Worm (Caenorhabditis elegans) whole organism, L4 larva: Measurements from ENCODE around the gene rsf-1.

Experiments used
- F37D6.2 ChIP-seq: sonication (generic microtip); optimal IDR thresholded peaks from 2 replicates; lab custom pipeline; 2016; ENCODE audit warnings: mild to moderate bottlenecking, missing genetic modification characterization, missing compliant biosample characterization
- Y105C5A.15 ChIP-seq: fragments of 200-800 bp; sonication (Bioruptor generic); IDR thresholded peaks from 2 replicates; pipeline ENCODE4 v1.3.6; 2022; ENCODE audit warnings: missing genetic modification characterization, missing compliant biosample characterization
- Y5F2A.4 ChIP-seq: fragments of 200-800 bp; sonication (Bioruptor generic); optimal IDR thresholded peaks from 2 replicates; lab custom pipeline; 2018; ENCODE audit warnings: mild to moderate bottlenecking, missing genetic modification characterization, missing compliant biosample characterization
- aha-1 ChIP-seq: fragments of 150-350 bp; peaks from one replicate; lab custom pipeline; 2014; ENCODE audit warnings: missing biosample characterization, missing genetic modification characterization
- ama-1 ChIP-seq: fragments of 150-350 bp; optimal IDR thresholded peaks from 2 replicates; lab custom pipeline; 2014; ENCODE audit warnings: inconsistent platforms, mixed read lengths
- ceh-32 ChIP-seq: sonication (generic microtip); optimal IDR thresholded peaks from 2 replicates; lab custom pipeline; 2016; ENCODE audit warnings: mild to moderate bottlenecking, missing genetic modification characterization, missing compliant biosample characterization; ENCODE audit not compliant: poor library complexity
- ceh-44 ChIP-seq: fragments of 200-800 bp; sonication (Bioruptor generic); IDR thresholded peaks from 2 replicates; pipeline ENCODE4 v1.3.6; 2022; ENCODE audit warnings: missing genetic modification reagents, missing genetic modification characterization, missing compliant biosample characterization
- cey-2 ChIP-seq: sonication (generic microtip); optimal IDR thresholded peaks from 3 replicates; lab custom pipeline; 2017; ENCODE audit warnings: missing genetic modification characterization, mild to moderate bottlenecking, missing compliant biosample characterization, antibody characterized with exemption, borderline replicate concordance; ENCODE audit not compliant: insufficient read depth
- ctbp-1 ChIP-seq: fragments of 200-800 bp; sonication (Bioruptor generic); IDR thresholded peaks from 2 replicates; pipeline ENCODE4 v1.3.6; 2022; ENCODE audit warnings: missing genetic modification reagents, missing genetic modification characterization, missing compliant biosample characterization
- daf-12 ChIP-seq: fragments of 150-350 bp; optimal IDR thresholded peaks from 2 replicates; lab custom pipeline; 2014; ENCODE audit warnings: missing biosample characterization, missing genetic modification reagents, missing genetic modification characterization
- daf-16 ChIP-seq, 3 experiments: sonication (generic microtip); optimal IDR thresholded peaks; 2 replicates each; lab custom pipeline; 2016 to 2017; ENCODE audit warnings: missing genetic modification characterization in 3 of 3, missing genetic modification reagents in 3 of 3, mild to moderate bottlenecking in 2 of 3, missing compliant biosample characterization in 2 of 3, missing biosample characterization in 1 of 3, moderate library complexity in 1 of 3
- daf-19 ChIP-seq: fragments of 200-800 bp; sonication (Bioruptor generic); conservative IDR thresholded peaks from 2 replicates; pipeline ENCODE4 v1.3.6; 2022; ENCODE audit warnings: missing genetic modification characterization, missing compliant biosample characterization
- dmd-6 ChIP-seq: fragments of 200-800 bp; sonication (Bioruptor generic); IDR thresholded peaks from 2 replicates; pipeline ENCODE4 v1.3.6; 2022; ENCODE audit warnings: missing genetic modification reagents, missing genetic modification characterization, missing compliant biosample characterization
- dmd-9 ChIP-seq: fragments of 200-800 bp; sonication (Bioruptor generic); IDR thresholded peaks from 2 replicates; pipeline ENCODE4 v1.3.6; 2022; ENCODE audit warnings: missing genetic modification reagents, missing genetic modification characterization, missing compliant biosample characterization
- dpl-1 ChIP-seq: fragments of 150-350 bp; optimal IDR thresholded peaks from 2 replicates; lab custom pipeline; 2014; ENCODE audit warnings: missing biosample characterization, missing genetic modification reagents, missing genetic modification characterization
- egl-27 ChIP-seq: sonication (generic microtip); optimal IDR thresholded peaks from 3 replicates; lab custom pipeline; 2017; ENCODE audit warnings: missing biosample characterization, missing genetic modification reagents, missing genetic modification characterization
- fos-1 ChIP-seq: fragments of 150-350 bp; optimal IDR thresholded peaks from 2 replicates; lab custom pipeline; 2014; ENCODE audit warnings: missing biosample characterization, missing genetic modification characterization
- gei-8 ChIP-seq: fragments of 200-800 bp; sonication (Bioruptor generic); optimal IDR thresholded peaks from 2 replicates; lab custom pipeline; 2018; ENCODE audit warnings: mild to moderate bottlenecking, missing genetic modification characterization, missing compliant biosample characterization
- hif-1 ChIP-seq, 2 experiments: sonication (generic microtip); optimal IDR thresholded peaks; 2 replicates each; lab custom pipeline; 2016 to 2017; ENCODE audit warnings: missing compliant biosample characterization in 2 of 2, missing genetic modification characterization in 2 of 2, missing genetic modification reagents in 2 of 2, missing genotype in 2 of 2, mild to moderate bottlenecking in 1 of 2
- mes-2 ChIP-seq: sonication (generic microtip); optimal IDR thresholded peaks from 2 replicates; lab custom pipeline; 2016; ENCODE audit warnings: missing genotype, mild to moderate bottlenecking, missing genetic modification characterization, missing compliant biosample characterization; ENCODE audit not compliant: poor library complexity, severe bottlenecking
- nhr-237 ChIP-seq: sonication (generic microtip); optimal IDR thresholded peaks from 2 replicates; lab custom pipeline; 2017; ENCODE audit warnings: missing biosample characterization, missing genetic modification characterization
- nhr-25 ChIP-seq: sonication (generic microtip); optimal IDR thresholded peaks from 2 replicates; lab custom pipeline; 2017; ENCODE audit warnings: missing genetic modification characterization, mild to moderate bottlenecking, missing compliant biosample characterization, antibody characterized with exemption, moderate library complexity, borderline replicate concordance; ENCODE audit not compliant: insufficient read depth
- nhr-28 ChIP-seq: fragments of 150-350 bp; optimal IDR thresholded peaks from 2 replicates; lab custom pipeline; 2014; ENCODE audit warnings: missing biosample characterization, missing genetic modification characterization
- nhr-48 ChIP-seq: sonication (generic microtip); optimal IDR thresholded peaks from 2 replicates; lab custom pipeline; 2016; ENCODE audit warnings: mild to moderate bottlenecking, missing genetic modification characterization, missing compliant biosample characterization
- php-3 ChIP-seq: fragments of 200-800 bp; sonication (Bioruptor generic); IDR thresholded peaks from 2 replicates; pipeline ENCODE4 v1.3.6; 2022; ENCODE audit warnings: missing genetic modification reagents, missing genetic modification characterization, missing compliant biosample characterization
- pqm-1 ChIP-seq: sonication (generic microtip); optimal IDR thresholded peaks from 2 replicates; lab custom pipeline; 2017; ENCODE audit warnings: missing biosample characterization, missing genetic modification characterization
- spr-1 ChIP-seq: sonication (generic microtip); optimal IDR thresholded peaks from 2 replicates; lab custom pipeline; 2016; ENCODE audit warnings: mild to moderate bottlenecking, missing genetic modification characterization, missing compliant biosample characterization
- unc-39 ChIP-seq: sonication (generic microtip); optimal IDR thresholded peaks from 2 replicates; lab custom pipeline; 2017; ENCODE audit warnings: missing biosample characterization, missing genetic modification characterization
- unc-62 ChIP-seq, 3 experiments: fragments of 150-350 bp in 1 of 3; sonication (generic microtip); optimal IDR thresholded peaks in 2 of 3; peaks in 1 of 3; 1 replicate in 1 of 3; 2 replicates in 2 of 3; lab custom pipeline; 2014 to 2017; ENCODE audit warnings: missing biosample characterization in 3 of 3, missing genetic modification characterization in 3 of 3, missing genetic modification reagents in 3 of 3, missing genotype in 1 of 3
- zag-1 ChIP-seq: fragments of 150-350 bp; optimal IDR thresholded peaks from 2 replicates; lab custom pipeline; 2014; ENCODE audit warnings: missing biosample characterization, missing genetic modification characterization
- zfp-2 ChIP-seq: sonication (generic microtip); optimal IDR thresholded peaks from 2 replicates; lab custom pipeline; 2016; ENCODE audit warnings: mild to moderate bottlenecking, missing genetic modification characterization, missing compliant biosample characterization

Gene rsf-1

DNA sequence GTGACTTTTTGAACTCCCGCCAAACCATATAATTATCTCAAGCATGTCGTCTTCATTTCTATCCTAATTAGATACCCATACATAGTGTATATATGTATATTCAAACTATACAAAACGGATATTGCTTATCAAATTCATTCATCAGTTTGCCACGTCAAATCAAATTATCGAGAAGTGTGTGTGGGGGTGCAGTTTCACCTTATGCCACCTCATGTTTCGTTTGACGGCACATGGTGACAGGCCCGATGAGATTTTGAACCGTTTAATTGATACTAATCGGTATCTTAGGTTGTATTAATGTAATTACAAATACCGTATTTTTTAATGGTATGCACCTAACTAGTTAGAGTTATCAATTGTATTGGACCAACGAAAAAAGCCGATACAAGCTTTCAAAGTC lies 21.5 kb upstream of the rsf-1 start:
- TF ChIP-seq php-3 (GFP tag; lab: Robert Waterston, UW): no peak

DNA sequence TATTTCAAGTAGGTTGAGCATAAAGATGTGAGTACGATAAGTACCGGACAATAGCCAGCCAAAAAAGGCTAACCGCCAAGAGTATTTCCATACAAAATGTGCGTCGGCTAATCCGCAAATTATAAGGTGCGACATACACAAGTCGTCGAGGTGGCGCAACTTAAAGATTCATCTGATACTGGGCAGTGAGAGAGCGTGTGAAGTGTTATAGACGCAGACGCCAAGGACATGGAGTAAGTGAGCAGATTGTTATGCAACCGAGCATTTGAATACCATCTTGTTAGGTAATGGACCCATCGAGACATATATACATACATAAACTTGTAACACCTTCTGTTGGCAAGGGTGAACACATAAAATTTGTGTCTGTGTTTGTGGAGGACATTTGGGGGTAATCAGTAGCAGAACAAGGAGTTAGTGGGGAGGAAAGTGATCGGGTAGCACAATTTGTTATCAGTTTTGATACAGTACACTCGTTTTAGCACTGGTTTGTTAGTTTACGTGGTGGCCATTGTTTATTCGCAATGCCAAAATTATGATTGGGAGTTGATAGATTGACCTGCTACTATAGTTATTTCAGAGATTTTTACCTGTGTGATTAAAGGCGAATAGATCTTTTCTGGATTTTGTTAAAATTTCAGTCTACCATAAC lies 20.8 kb upstream of the rsf-1 start:
- TF ChIP-seq unc-62 (GFP tag; optimal IDR thresholded peaks at IDR 0.05 in 1 of 2; lab: Kevin White, UChicago) (peak in 1 of 2 experiments; percentile 21), unc-62 (tag; optimal IDR thresholded peaks at IDR 0.05; lab: Kevin White, UChicago) (no peak), unc-39 (tag; lab: Kevin White, UChicago) (no peak), php-3 (GFP tag; lab: Robert Waterston, UW) (no peak), Y105C5A.15 (no peak), dmd-9 (no peak), nhr-237 (tag; lab: Kevin White, UChicago) (no peak), zag-1 (tag; lab: Kevin White, UChicago) (no peak), pqm-1 (tag; lab: Kevin White, UChicago) (peak; percentile 75), nhr-28 (tag; lab: Kevin White, UChicago) (peak; percentile 57), aha-1 (peak; percentile 4), daf-16 (GFP tag; optimal IDR thresholded peaks at IDR 0.05; lab: Kevin White, UChicago) (no peak), daf-16 (tag; optimal IDR thresholded peaks at IDR 0.05; lab: Kevin White, UChicago) (peak; percentile 10), F37D6.2 (tag; lab: Kevin White, UChicago) (no peak)

DNA sequence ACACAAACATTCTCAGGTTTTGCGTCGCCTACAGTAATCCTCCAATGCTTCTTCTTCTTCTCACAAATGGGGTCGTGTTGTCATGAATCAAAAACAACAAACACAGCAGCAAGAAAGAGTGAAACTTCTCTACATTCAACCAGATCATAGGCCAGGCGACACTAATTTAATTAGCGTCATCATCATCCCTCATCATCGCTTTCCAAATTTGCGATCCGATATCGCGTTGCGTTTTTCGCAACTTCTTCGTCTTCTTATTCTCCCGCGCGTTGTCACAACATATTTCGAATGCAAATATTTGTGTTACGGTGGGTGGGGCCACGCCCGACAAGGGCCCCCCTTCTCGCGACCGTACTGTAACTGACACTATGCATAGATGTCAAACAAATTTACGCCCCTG lies 19.8 kb upstream of the rsf-1 start:
- TF ChIP-seq daf-12 (tag; lab: Kevin White, UChicago): no peak
- TF ChIP-seq nhr-237 (tag; lab: Kevin White, UChicago): no peak
- no peak for TF ChIP-seq fos-1 (tag; lab: Kevin White, UChicago)
- TF ChIP-seq unc-62 (GFP tag; optimal IDR thresholded peaks at IDR 0.05 in 1 of 2; lab: Kevin White, UChicago): peak in 1 of 2 experiments; percentile 82
- no peak for TF ChIP-seq unc-62 (tag; optimal IDR thresholded peaks at IDR 0.05; lab: Kevin White, UChicago)
- no peak for TF ChIP-seq ctbp-1

DNA sequence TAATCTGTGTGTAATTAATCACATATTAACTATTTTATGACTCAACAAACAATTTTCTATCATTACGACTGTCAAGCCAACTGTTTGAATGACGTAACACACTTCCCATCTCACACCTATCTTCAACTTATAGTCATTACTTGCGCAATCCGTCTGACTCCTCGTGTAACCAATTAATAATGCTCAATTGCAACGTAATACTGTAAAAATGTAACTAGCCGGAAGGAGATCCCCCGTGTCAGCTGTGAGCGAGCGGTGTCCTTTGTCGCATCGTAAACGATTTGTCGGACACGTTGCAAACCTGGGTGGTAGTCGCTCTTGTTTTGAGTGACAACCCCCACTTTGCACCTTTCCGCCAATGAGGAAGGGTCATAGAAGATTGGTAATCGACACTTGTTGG lies 18.1 kb upstream of the rsf-1 start:
- TF ChIP-seq daf-19 (GFP tag; lab: Robert Waterston, UW): no peak
- no peak for TF ChIP-seq spr-1 (tag; lab: Kevin White, UChicago)
- no peak for TF ChIP-seq zfp-2 (tag; lab: Kevin White, UChicago)
- TF ChIP-seq dpl-1: no peak
- no peak for TF ChIP-seq dmd-6 (GFP tag; lab: Robert Waterston, UW)
- no peak for TF ChIP-seq dmd-9
- TF ChIP-seq mes-2 (tag; lab: Kevin White, UChicago): no peak
- no peak for TF ChIP-seq hif-1 (tag; optimal IDR thresholded peaks at IDR 0.05; lab: Kevin White, UChicago)
- TF ChIP-seq nhr-25: no peak
- TF ChIP-seq egl-27 (tag; lab: Kevin White, UChicago): no peak
- TF ChIP-seq ama-1 (lab: Kevin White, UChicago): no peak
- TF ChIP-seq cey-2: no peak
- TF ChIP-seq nhr-237 (tag; lab: Kevin White, UChicago): no peak
- no peak for TF ChIP-seq nhr-48 (tag; lab: Kevin White, UChicago)
- no peak for TF ChIP-seq daf-12 (tag; lab: Kevin White, UChicago)
- no peak for TF ChIP-seq gei-8 (GFP tag; lab: Kevin White, UChicago)
- no peak for TF ChIP-seq ceh-44 (GFP tag; lab: Robert Waterston, UW)
- TF ChIP-seq Y5F2A.4: no peak
- no peak for TF ChIP-seq ceh-32 (tag; lab: Kevin White, UChicago)
